Worm (Caenorhabditis elegans): ENCODE data around the gene T01H3.5.
A peak's percentile ranks its signal among the peaks of the same experiment; 100 is the strongest.

T01H3.5 gene

DNA sequence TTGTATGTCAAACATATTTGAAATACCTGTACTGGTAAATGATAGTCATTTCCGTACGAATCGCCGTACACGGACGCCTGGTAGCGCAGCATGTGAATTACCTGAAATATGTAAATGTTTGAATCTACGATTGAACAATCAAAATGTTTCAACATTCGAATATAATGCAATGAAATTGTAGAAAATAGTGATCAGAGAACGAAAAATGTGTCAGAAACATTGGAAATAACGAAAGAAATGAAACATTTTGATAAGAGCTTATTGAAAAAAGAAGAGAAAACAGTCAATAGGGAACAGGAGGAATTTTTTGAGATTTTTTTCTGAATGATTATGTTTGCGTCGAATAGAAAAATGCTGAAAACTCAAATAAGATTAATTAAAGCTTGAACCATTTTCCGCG, 9.4 kb upstream of the T01H3.5 start, which contains the start of gene ztf-17:
Gene ztf-17, minus strand, starts transcription at position 101 of the 400 bp plus-strand sequence.
- TF ChIP-seq lsy-2 (tag; optimal IDR thresholded peaks at IDR 0.05) (no peak), elt-1 (tag; optimal IDR thresholded peaks at IDR 0.05; ENCODE audit: borderline replicate concordance, insufficient read depth) (no peak), pha-4 (tag; optimal IDR thresholded peaks at IDR 0.05) (no peak), nhr-12 (tag; optimal IDR thresholded peaks at IDR 0.05) (no peak), ceh-83 (GFP tag; optimal IDR thresholded peaks at IDR 0.05) (no peak), lin-32 (GFP tag; optimal IDR thresholded peaks at IDR 0.05) (no peak), bed-3 (GFP tag; optimal IDR thresholded peaks at IDR 0.05) (no peak), sem-2 (GFP tag; optimal IDR thresholded peaks at IDR 0.05) (no peak), flh-1 (GFP tag; optimal IDR thresholded peaks at IDR 0.05) (no peak), mab-5 (tag; optimal IDR thresholded peaks at IDR 0.05) (no peak), M03D4.4 (tag; optimal IDR thresholded peaks at IDR 0.05) (no peak), ham-2 (GFP tag; optimal IDR thresholded peaks at IDR 0.05) (no peak), elt-3 (tag; optimal IDR thresholded peaks at IDR 0.05) (no peak), mls-2 (tag; optimal IDR thresholded peaks at IDR 0.05) (no peak), tbx-8 (GFP tag; optimal IDR thresholded peaks at IDR 0.05) (no peak), unc-39 (tag; optimal IDR thresholded peaks at IDR 0.05) (no peak), zip-8 (tag; optimal IDR thresholded peaks at IDR 0.05) (no peak), ceh-39 (tag; optimal IDR thresholded peaks at IDR 0.05) (no peak), hlh-1 (tag; optimal IDR thresholded peaks at IDR 0.05) (no peak), sptf-1 (tag; optimal IDR thresholded peaks at IDR 0.05) (no peak)

DNA sequence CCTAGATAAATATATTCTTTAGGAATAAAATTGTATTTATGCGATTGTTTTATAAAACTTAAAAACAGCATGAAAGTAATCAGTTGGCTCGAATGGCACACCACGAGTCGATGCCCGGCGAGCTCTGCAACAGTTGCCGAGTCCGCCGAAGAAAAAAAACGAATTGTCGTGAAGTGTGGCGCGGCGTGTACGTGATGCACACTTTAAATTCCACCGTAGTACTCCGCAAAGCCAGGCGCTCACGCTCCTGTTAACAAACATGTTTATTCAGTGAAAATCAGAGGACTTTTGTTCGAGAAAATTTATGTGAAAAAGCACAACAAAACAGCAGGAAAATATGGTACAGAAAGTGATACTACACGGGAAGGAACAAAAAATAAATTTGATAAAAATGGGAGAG, 8.8 kb upstream of the T01H3.5 start:
- TF ChIP-seq lsy-2 (tag; optimal IDR thresholded peaks at IDR 0.05) (peak; percentile 93), sem-2 (GFP tag; optimal IDR thresholded peaks at IDR 0.05) (no peak), mep-1 (tag; optimal IDR thresholded peaks at IDR 0.05) (peak; percentile 10), unc-39 (tag; optimal IDR thresholded peaks at IDR 0.05) (no peak), sptf-1 (tag; optimal IDR thresholded peaks at IDR 0.05) (no peak), hlh-1 (tag; optimal IDR thresholded peaks at IDR 0.05) (peak; percentile 54)

DNA sequence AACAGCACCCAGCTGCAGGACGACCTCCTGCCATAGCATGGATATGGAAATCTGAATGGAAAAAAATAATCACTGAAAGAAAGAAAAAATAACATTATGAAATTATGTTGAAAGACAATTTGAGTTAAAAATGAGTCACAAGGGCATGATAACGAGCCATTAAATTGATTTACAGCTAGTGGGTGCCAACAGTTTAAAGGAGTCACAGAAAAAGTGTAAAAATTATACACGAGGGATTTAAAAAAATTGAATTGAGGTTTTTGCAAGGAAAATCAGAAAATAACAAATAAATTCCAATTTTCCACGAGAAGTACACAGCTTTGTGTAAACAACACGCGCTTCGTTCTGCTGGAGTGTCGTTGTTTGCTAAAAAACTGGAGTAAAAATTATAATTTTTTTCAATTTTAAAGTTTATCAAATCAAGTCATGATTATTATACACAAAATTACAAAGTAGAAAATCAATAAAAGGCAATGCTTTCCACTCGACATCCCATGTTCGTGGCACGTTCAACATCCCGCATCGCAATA, 5.5 kb upstream of the T01H3.5 start, which contains the start of gene T01H3.3:
Gene T01H3.3, minus strand, starts transcription at position 51 of the 530 bp plus-strand sequence.
- TF ChIP-seq unc-62 (GFP tag; optimal IDR thresholded peaks at IDR 0.05) (no peak), blmp-1 (tag; optimal IDR thresholded peaks at IDR 0.05) (no peak), lsy-2 (tag; optimal IDR thresholded peaks at IDR 0.05) (peak; percentile 42)

DNA sequence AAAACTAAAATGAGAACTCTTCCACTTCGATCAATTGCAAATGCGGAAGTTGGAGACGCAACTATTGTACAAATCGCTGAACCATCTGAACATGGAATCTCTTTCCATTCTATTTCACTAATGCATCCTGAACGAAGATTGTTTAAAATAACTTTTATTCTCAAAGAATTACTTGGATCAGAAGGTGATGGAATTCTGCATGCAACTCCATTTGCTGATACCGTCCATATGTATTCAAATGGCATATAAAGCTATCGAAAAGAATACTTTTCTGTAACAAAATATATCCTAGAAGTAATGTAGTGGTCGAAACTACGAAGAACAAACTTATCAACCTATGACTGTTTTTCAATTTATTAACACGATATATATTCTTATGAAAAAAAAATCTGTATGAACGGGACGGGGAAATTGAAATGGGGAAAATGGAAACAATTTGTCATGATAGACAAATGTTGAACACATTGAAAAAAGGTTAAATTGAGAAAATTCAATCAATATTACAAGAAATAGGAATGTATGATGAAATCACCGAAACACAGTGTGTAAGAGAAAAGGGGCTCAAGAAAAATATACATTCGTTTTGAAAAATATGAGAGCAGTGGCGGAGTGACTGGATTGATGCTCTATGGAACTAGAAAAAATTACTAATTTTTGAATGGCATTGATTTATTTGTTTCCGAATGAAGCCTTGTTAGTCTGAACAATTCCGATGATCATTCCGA, 1.5 kb upstream of the T01H3.5 start, which contains the start of gene T01H3.2:
Gene T01H3.2, minus strand, starts transcription at position 251 of the 725 bp plus-strand sequence.
- no peak for TF ChIP-seq zip-8 (tag; optimal IDR thresholded peaks at IDR 0.05)
- no peak for TF ChIP-seq blmp-1 (tag; optimal IDR thresholded peaks at IDR 0.05)
- TF ChIP-seq ztf-11 (tag; optimal IDR thresholded peaks at IDR 0.05), result no peak
- TF ChIP-seq unc-120 (tag; optimal IDR thresholded peaks at IDR 0.05; ENCODE audit: poor library complexity, severe bottlenecking), result no peak
- TF ChIP-seq lin-13 (tag; optimal IDR thresholded peaks at IDR 0.05), result no peak

DNA sequence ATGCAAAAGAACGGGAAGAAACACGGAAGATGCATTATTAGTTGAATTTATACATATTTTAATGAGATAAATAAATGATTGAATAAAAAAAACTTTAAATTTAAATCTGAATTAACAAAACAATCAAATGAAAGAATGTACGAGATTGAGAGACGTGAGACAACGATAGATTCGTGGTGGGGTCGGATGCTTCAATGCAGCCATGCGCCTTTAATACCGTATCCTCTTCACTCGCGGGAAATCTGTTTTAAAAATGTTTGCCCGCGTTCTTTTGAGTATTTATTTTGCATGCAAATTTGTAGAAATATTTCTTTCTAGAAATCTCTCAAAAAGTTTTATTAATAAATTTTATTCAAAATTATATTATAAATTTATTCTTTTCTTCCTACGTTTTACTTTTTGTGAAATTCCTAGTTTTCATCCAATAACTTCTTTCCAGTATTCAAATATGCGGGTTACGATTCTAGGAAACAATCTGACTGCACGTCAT, 1.0 kb downstream of the T01H3.5 start, which contains the start of gene perm-1:
Gene perm-1, plus strand, starts transcription at position 440 of the 490 bp plus-strand sequence.
- TF ChIP-seq bed-3 (GFP tag; optimal IDR thresholded peaks at IDR 0.05) (no peak), lsy-2 (tag; optimal IDR thresholded peaks at IDR 0.05) (peak; percentile 32), ztf-11 (tag; optimal IDR thresholded peaks at IDR 0.05) (no peak)

DNA sequence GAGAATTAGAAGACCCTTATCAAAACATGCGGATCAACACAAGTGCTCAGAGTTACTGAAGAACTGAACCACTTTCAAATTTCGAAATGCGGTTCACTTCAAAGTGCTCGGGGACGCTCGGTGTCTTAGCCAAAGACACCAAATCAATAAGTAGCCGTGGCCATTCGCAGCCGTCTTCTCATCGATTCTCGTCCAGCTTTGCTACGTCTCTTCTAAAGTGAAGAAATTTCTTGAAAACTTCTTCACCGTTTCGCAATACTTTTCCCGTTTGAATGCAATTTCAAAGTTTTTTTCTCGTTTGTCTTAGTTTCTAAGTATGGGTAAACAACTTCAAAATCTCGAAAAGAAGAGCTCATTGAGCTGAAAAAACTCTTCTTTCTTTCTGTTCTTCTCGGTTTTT, 5.5 kb downstream of the T01H3.5 start:
- TF ChIP-seq blmp-1 (tag; optimal IDR thresholded peaks at IDR 0.05) (no peak), unc-120 (tag; optimal IDR thresholded peaks at IDR 0.05; ENCODE audit: poor library complexity, severe bottlenecking) (no peak), hlh-1 (tag; optimal IDR thresholded peaks at IDR 0.05) (no peak), ceh-43 (GFP tag; optimal IDR thresholded peaks at IDR 0.05) (no peak), snpc-4 (tag; optimal IDR thresholded peaks at IDR 0.05) (no peak), bed-3 (GFP tag; optimal IDR thresholded peaks at IDR 0.05) (no peak), ham-2 (GFP tag; optimal IDR thresholded peaks at IDR 0.05) (no peak), ces-1 (GFP tag; optimal IDR thresholded peaks at IDR 0.05) (peak; percentile 65), ceh-39 (tag; optimal IDR thresholded peaks at IDR 0.05) (no peak)

Data from whole organism, mixed stage, embryonic.